Worm (Caenorhabditis elegans) whole organism, mixed stage, embryonic: Measurements from ENCODE around the gene gcy-20.

ENCODE experiments used
- M03D4.4 ChIP-seq: sonication (generic microtip); optimal IDR thresholded peaks from 2 replicates; lab custom pipeline; 2017; ENCODE audit warnings: mild to moderate bottlenecking, missing genetic modification characterization, missing compliant biosample characterization
- bed-3 ChIP-seq: fragments of 200-800 bp; sonication (Bioruptor generic); optimal IDR thresholded peaks from 3 replicates; lab custom pipeline; 2018; ENCODE audit warnings: mild to moderate bottlenecking, missing genetic modification characterization, moderate library complexity, missing compliant biosample characterization
- ceh-39 ChIP-seq: fragments of 150-350 bp; optimal IDR thresholded peaks from 2 replicates; lab custom pipeline; 2014; ENCODE audit warnings: missing biosample characterization, missing genetic modification characterization
- ceh-43 ChIP-seq: fragments of 200-800 bp; sonication (Bioruptor generic); optimal IDR thresholded peaks from 2 replicates; lab custom pipeline; 2018; ENCODE audit warnings: mild to moderate bottlenecking, missing genetic modification characterization, moderate library complexity, missing compliant biosample characterization
- ceh-83 ChIP-seq: fragments of 200-800 bp; sonication (Bioruptor generic); optimal IDR thresholded peaks from 2 replicates; lab custom pipeline; 2018; ENCODE audit warnings: mild to moderate bottlenecking, missing genetic modification characterization, missing compliant biosample characterization
- ces-1 ChIP-seq: fragments of 150-350 bp; optimal IDR thresholded peaks from 2 replicates; lab custom pipeline; 2014; ENCODE audit warnings: missing biosample characterization, missing genetic modification reagents, missing genetic modification characterization
- cnd-1 ChIP-seq: fragments of 200-800 bp; sonication (Bioruptor generic); optimal IDR thresholded peaks from 2 replicates; lab custom pipeline; 2018; ENCODE audit warnings: mild to moderate bottlenecking, missing genetic modification characterization, missing compliant biosample characterization
- drap-1 ChIP-seq: fragments of 200-800 bp; sonication (Bioruptor generic); optimal IDR thresholded peaks from 3 replicates; lab custom pipeline; 2018; ENCODE audit warnings: mild to moderate bottlenecking, missing genetic modification characterization, missing compliant biosample characterization
- elt-1 ChIP-seq: sonication (generic microtip); optimal IDR thresholded peaks from 2 replicates; lab custom pipeline; 2017; ENCODE audit warnings: missing genetic modification characterization, mild to moderate bottlenecking, missing compliant biosample characterization, antibody characterized with exemption, moderate library complexity, borderline replicate concordance; ENCODE audit not compliant: insufficient read depth
- flh-1 ChIP-seq: fragments of 200-800 bp; sonication (Bioruptor generic); optimal IDR thresholded peaks from 2 replicates; lab custom pipeline; 2018; ENCODE audit warnings: mild to moderate bottlenecking, missing genetic modification characterization, moderate library complexity, missing compliant biosample characterization
- hlh-1 ChIP-seq: fragments of 150-350 bp; optimal IDR thresholded peaks from 2 replicates; lab custom pipeline; 2014; ENCODE audit warnings: missing biosample characterization, missing genetic modification reagents, missing genetic modification characterization
- lin-13 ChIP-seq: fragments of 150-350 bp; optimal IDR thresholded peaks from 2 replicates; lab custom pipeline; 2014; ENCODE audit warnings: missing biosample characterization, missing genetic modification characterization
- lin-32 ChIP-seq: fragments of 200-800 bp; sonication (Bioruptor generic); optimal IDR thresholded peaks from 2 replicates; lab custom pipeline; 2018; ENCODE audit warnings: mild to moderate bottlenecking, missing genetic modification characterization, missing compliant biosample characterization
- lsy-2 ChIP-seq: fragments of 150-350 bp; optimal IDR thresholded peaks from 2 replicates; lab custom pipeline; 2014; ENCODE audit warnings: missing biosample characterization, missing genetic modification characterization
- mab-5 ChIP-seq: fragments of 150-350 bp; optimal IDR thresholded peaks from 2 replicates; lab custom pipeline; 2014; ENCODE audit warnings: missing biosample characterization, missing genetic modification characterization
- mep-1 ChIP-seq: fragments of 150-350 bp; optimal IDR thresholded peaks from 2 replicates; lab custom pipeline; 2017; ENCODE audit warnings: missing biosample characterization, missing genetic modification reagents, missing genetic modification characterization, inconsistent platforms
- mls-2 ChIP-seq: sonication (generic microtip); optimal IDR thresholded peaks from 2 replicates; lab custom pipeline; 2016; ENCODE audit warnings: mild to moderate bottlenecking, missing genetic modification characterization, moderate library complexity, missing compliant biosample characterization
- nhr-12 ChIP-seq: fragments of 150-350 bp; optimal IDR thresholded peaks from 2 replicates; lab custom pipeline; 2014; ENCODE audit warnings: missing biosample characterization, missing genetic modification characterization
- nhr-2 ChIP-seq: fragments of 150-350 bp; optimal IDR thresholded peaks from 2 replicates; lab custom pipeline; 2014; ENCODE audit warnings: missing biosample characterization, missing genetic modification characterization
- nhr-237 ChIP-seq: fragments of 150-350 bp; optimal IDR thresholded peaks from 2 replicates; lab custom pipeline; 2014; ENCODE audit warnings: missing biosample characterization, missing genetic modification characterization
- nhr-28 ChIP-seq: fragments of 150-350 bp; optimal IDR thresholded peaks from 2 replicates; lab custom pipeline; 2014; ENCODE audit warnings: missing biosample characterization, missing genetic modification characterization
- nhr-76 ChIP-seq: sonication (generic microtip); optimal IDR thresholded peaks from 2 replicates; lab custom pipeline; 2017; ENCODE audit warnings: missing biosample characterization, missing genetic modification characterization
- pha-4 ChIP-seq: fragments of 150-350 bp; optimal IDR thresholded peaks from 2 replicates; lab custom pipeline; 2018; ENCODE audit warnings: missing biosample characterization, missing genetic modification reagents, missing genetic modification characterization
- sem-2 ChIP-seq: fragments of 200-800 bp; sonication (Bioruptor generic); optimal IDR thresholded peaks from 2 replicates; lab custom pipeline; 2018; ENCODE audit warnings: mild to moderate bottlenecking, missing genetic modification characterization, missing compliant biosample characterization
- snpc-4 ChIP-seq: fragments of 150-350 bp; optimal IDR thresholded peaks from 2 replicates; lab custom pipeline; 2014; ENCODE audit warnings: missing biosample characterization, missing genetic modification characterization
- sptf-1 ChIP-seq: sonication (generic microtip); optimal IDR thresholded peaks from 2 replicates; lab custom pipeline; 2017; ENCODE audit warnings: mild to moderate bottlenecking, missing genetic modification characterization, moderate library complexity, missing compliant biosample characterization
- unc-39 ChIP-seq: fragments of 150-350 bp; optimal IDR thresholded peaks from 2 replicates; lab custom pipeline; 2014; ENCODE audit warnings: missing biosample characterization, missing genetic modification characterization
- unc-62 ChIP-seq: fragments of 150-350 bp; optimal IDR thresholded peaks from 2 replicates; lab custom pipeline; 2014; ENCODE audit warnings: missing biosample characterization, missing genetic modification reagents, missing genetic modification characterization
- zip-8 ChIP-seq: fragments of 150-350 bp; optimal IDR thresholded peaks from 2 replicates; lab custom pipeline; 2014; ENCODE audit warnings: missing biosample characterization, missing genetic modification characterization

The gcy-20 gene

ce11 chrV:16266514-16266913, 12.9 kb upstream of the gcy-20 start, which contains the start of gene T13F3.4:
Gene T13F3.4, minus strand, starts transcription at chrV:16266614.
- no peak for TF ChIP-seq sem-2 (GFP tag; lab: Kevin White, UChicago)
- TF ChIP-seq lin-32 (GFP tag; lab: Kevin White, UChicago), result no peak
- no peak for TF ChIP-seq ceh-43
- no peak for TF ChIP-seq mls-2 (tag; lab: Kevin White, UChicago)
- TF ChIP-seq elt-1, result no peak
- no peak for TF ChIP-seq lin-13 (tag; lab: Kevin White, UChicago)
- TF ChIP-seq cnd-1 (tag; lab: Kevin White, UChicago), result no peak
- TF ChIP-seq sptf-1, result no peak
- no peak for TF ChIP-seq pha-4
- no peak for TF ChIP-seq ceh-39 (tag; lab: Kevin White, UChicago)

ce11 chrV:16259684-16260083, 6.1 kb upstream of the gcy-20 start, which contains the start of gene nhr-127:
Gene nhr-127, plus strand, starts transcription at chrV:16259984.
- TF ChIP-seq pha-4 (no peak), bed-3 (GFP tag; lab: Kevin White, UChicago) (no peak), hlh-1 (tag; lab: Kevin White, UChicago) (no peak), drap-1 (GFP tag; lab: Kevin White, UChicago) (no peak), mep-1 (tag; lab: Kevin White, UChicago) (no peak), nhr-28 (tag; lab: Kevin White, UChicago) (no peak), ceh-83 (no peak), cnd-1 (tag; lab: Kevin White, UChicago) (no peak), nhr-12 (tag; lab: Kevin White, UChicago) (no peak), ceh-43 (no peak), mab-5 (no peak), lin-13 (tag; lab: Kevin White, UChicago) (no peak), nhr-237 (tag; lab: Kevin White, UChicago) (no peak), lin-32 (GFP tag; lab: Kevin White, UChicago) (no peak), elt-1 (no peak)

DNA sequence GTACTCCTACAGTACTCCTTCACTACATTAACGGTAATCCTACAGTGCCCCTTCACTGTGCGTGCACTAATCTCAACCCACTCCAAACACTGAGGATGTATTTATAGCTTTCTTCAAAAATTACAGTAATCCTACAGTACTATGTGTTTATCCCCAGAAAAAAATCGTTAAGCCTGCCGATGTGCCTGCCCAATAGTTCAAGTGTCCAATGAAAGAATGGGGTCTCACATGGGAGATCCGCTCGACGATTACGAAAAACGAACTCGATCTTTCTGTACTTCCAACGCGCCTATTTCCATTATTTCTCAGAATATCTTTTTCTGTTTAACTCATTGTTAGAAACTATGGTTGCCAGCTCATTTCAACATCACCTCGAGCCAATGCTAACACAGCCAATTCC, 4.6 kb upstream of the gcy-20 start, which contains the start of gene nhr-218:
Gene nhr-218 (plus strand): TSS at position 301 of the 400 bp plus-strand sequence.
- TF ChIP-seq nhr-12 (tag; lab: Kevin White, UChicago) (no peak), snpc-4 (tag; lab: Kevin White, UChicago) (no peak), zip-8 (tag; lab: Kevin White, UChicago) (no peak), ces-1 (no peak), lin-13 (tag; lab: Kevin White, UChicago) (no peak), cnd-1 (tag; lab: Kevin White, UChicago) (no peak), nhr-28 (tag; lab: Kevin White, UChicago) (no peak), flh-1 (GFP tag; lab: Kevin White, UChicago) (no peak)

DNA sequence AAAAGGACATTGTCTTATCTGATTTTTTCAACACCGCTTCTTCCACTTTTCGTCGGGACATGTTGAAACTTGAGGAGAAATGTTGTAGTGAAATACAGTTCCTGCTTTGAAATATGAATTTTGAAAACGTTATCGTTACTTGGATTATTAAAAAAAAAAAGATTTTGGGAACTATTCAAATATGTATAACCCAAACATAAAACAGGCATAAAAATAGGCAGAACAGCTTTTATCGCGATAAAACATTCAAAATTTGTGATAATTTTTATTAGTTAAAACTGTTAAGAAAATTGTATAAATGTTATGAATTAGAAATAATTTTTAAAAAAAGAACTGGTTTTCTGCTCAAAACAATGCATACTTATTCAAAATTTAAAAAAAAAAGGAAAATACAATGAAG, 2.8 kb upstream of the gcy-20 start, which contains the start of gene bgnt-1.3:
Gene bgnt-1.3 (minus strand): TSS at position 101 of the 400 bp plus-strand sequence.
- TF ChIP-seq nhr-76 (no peak), lin-32 (GFP tag; lab: Kevin White, UChicago) (no peak), mls-2 (tag; lab: Kevin White, UChicago) (no peak), ceh-39 (tag; lab: Kevin White, UChicago) (no peak), zip-8 (tag; lab: Kevin White, UChicago) (no peak), hlh-1 (tag; lab: Kevin White, UChicago) (no peak), drap-1 (GFP tag; lab: Kevin White, UChicago) (no peak), ceh-83 (no peak), sem-2 (GFP tag; lab: Kevin White, UChicago) (no peak), mep-1 (tag; lab: Kevin White, UChicago) (no peak), bed-3 (GFP tag; lab: Kevin White, UChicago) (no peak), ceh-43 (no peak), lsy-2 (tag; lab: Kevin White, UChicago) (no peak), nhr-2 (tag; lab: Kevin White, UChicago) (no peak), cnd-1 (tag; lab: Kevin White, UChicago) (no peak)
- TF ChIP-seq, all 35 proteins: peak for 0

- TF ChIP-seq elt-1 (peak; percentile 52), mls-2 (tag; lab: Kevin White, UChicago) (no peak), unc-39 (no peak), ceh-43 (no peak), nhr-76 (no peak), M03D4.4 (no peak), unc-62 (GFP tag; lab: Kevin White, UChicago) (no peak), cnd-1 (tag; lab: Kevin White, UChicago) (no peak)
Measured at ce11 chrV:16249105-16249504, 4.5 kb downstream of the gcy-20 start.
